Worm (Caenorhabditis elegans): ENCODE measurements around the gene glt-4.

glt-4 gene

DNA sequence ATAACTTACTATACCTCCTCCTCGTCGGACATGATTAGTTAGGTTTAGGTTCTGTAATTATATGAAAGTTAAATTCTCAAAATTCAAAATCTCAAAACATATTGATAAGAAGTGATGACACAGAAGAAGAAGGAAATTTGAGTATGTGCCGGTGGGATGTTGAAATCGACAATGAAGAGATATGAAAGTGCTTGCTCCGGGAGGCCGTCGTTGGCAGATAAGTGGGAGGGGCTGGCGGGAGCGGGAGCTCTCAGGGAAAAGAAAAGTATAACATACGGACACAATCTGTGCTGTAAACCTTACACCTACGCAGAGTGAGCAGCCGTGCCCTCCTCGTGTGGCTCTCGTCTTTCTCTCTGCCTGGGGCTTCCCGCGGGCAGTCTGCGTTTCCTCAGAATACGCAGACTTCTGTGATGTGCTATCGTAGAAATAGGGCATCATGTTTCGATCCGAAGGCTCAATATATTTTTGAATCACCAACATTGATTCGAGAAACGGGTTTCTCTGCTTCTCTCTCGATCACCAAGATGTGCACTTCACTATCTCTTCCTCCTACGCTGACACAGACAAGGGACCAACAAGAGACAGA lies 7.0 kb downstream of the glt-4 start, which contains the start of gene mup-2:
mup-2 (minus strand) TSS at position 51 of the 589 bp plus-strand sequence.
- TF ChIP-seq aha-1 (tag; optimal IDR thresholded peaks at IDR 0.05) (no peak), snu-23 (GFP tag; optimal IDR thresholded peaks at IDR 0.05) (peak; percentile 61), lin-13 (GFP tag; optimal IDR thresholded peaks at IDR 0.05) (no peak), nhr-20 (tag; optimal IDR thresholded peaks at IDR 0.05) (peak; percentile 50), nhr-71 (tag; optimal IDR thresholded peaks at IDR 0.05) (peak; percentile 89), sup-37 (GFP tag; optimal IDR thresholded peaks at IDR 0.05) (peak; percentile 9), nhr-77 (tag; optimal IDR thresholded peaks at IDR 0.05) (no peak), vab-15 (tag; optimal IDR thresholded peaks at IDR 0.05) (no peak), dsc-1 (tag; optimal IDR thresholded peaks at IDR 0.05) (peak; percentile 88), C16A3.4 (tag; optimal IDR thresholded peaks at IDR 0.05) (no peak), lir-3 (tag; optimal IDR thresholded peaks at IDR 0.05; ENCODE audit: poor library complexity) (peak; percentile 17), fkh-4 (tag; optimal IDR thresholded peaks at IDR 0.05; ENCODE audit: borderline replicate concordance) (peak; percentile 13), nhr-11 (tag; optimal IDR thresholded peaks at IDR 0.05) (no peak), mab-9 (GFP tag; IDR thresholded peaks at IDR 0.05) (no peak), unc-130 (tag; optimal IDR thresholded peaks at IDR 0.05) (peak; percentile 50), efl-1 (optimal IDR thresholded peaks at IDR 0.05) (peak in 1 of 2 experiments; percentile 21), efl-1 (GFP tag; optimal IDR thresholded peaks at IDR 0.05 in 1 of 2) (peak in 1 of 2 experiments; percentile 0), tlp-1 (tag; optimal IDR thresholded peaks at IDR 0.05) (no peak), lin-35 (GFP tag; optimal IDR thresholded peaks at IDR 0.05) (no peak), ceh-82 (tag; optimal IDR thresholded peaks at IDR 0.05) (no peak), F16B12.6 (tag; optimal IDR thresholded peaks at IDR 0.05) (no peak), hpl-2 (GFP tag; optimal IDR thresholded peaks at IDR 0.05) (no peak), ceh-88 (GFP tag; IDR thresholded peaks at IDR 0.05) (no peak), egl-27 (tag; optimal IDR thresholded peaks at IDR 0.05) (no peak), nhr-28 (tag; optimal IDR thresholded peaks at IDR 0.05) (no peak), unc-30 (tag; optimal IDR thresholded peaks at IDR 0.05) (no peak), sptf-1 (tag; optimal IDR thresholded peaks at IDR 0.05) (no peak), lin-39 (tag; optimal IDR thresholded peaks at IDR 0.05) (peak; percentile 2), zip-4 (GFP tag; optimal IDR thresholded peaks at IDR 0.05) (no peak), jun-1 (tag; optimal IDR thresholded peaks at IDR 0.05) (no peak), nhr-47 (tag; optimal IDR thresholded peaks at IDR 0.05) (peak; percentile 18), pqm-1 (tag; optimal IDR thresholded peaks at IDR 0.05) (no peak), elt-3 (tag; optimal IDR thresholded peaks at IDR 0.05) (no peak), fos-1 (tag; optimal IDR thresholded peaks at IDR 0.05) (no peak), unc-62 (GFP tag; optimal IDR thresholded peaks at IDR 0.05) (no peak), dpl-1 (GFP tag; optimal IDR thresholded peaks at IDR 0.05) (no peak), C04F5.9 (tag; optimal IDR thresholded peaks at IDR 0.05) (no peak), ztf-11 (tag; optimal IDR thresholded peaks at IDR 0.05) (no peak), lin-14 (GFP tag; optimal IDR thresholded peaks at IDR 0.05) (peak; percentile 80), ceh-63 (GFP tag; optimal IDR thresholded peaks at IDR 0.05) (no peak), alr-1 (tag; optimal IDR thresholded peaks at IDR 0.05; ENCODE audit: borderline replicate concordance) (no peak), swsn-7 (tag; optimal IDR thresholded peaks at IDR 0.05) (peak; percentile 24), lsy-2 (tag; optimal IDR thresholded peaks at IDR 0.05) (peak; percentile 22 to 60), fkh-8 (tag; optimal IDR thresholded peaks at IDR 0.05) (no peak), rnt-1 (tag; optimal IDR thresholded peaks at IDR 0.05) (peak; percentile 69), xbp-1 (tag; optimal IDR thresholded peaks at IDR 0.05) (peak; percentile 8), nhr-237 (tag; optimal IDR thresholded peaks at IDR 0.05) (no peak), nhr-84 (tag; optimal IDR thresholded peaks at IDR 0.05) (no peak), nhr-19 (GFP tag; conservative IDR thresholded peaks at IDR 0.05) (peak; percentile 62), snpc-4 (tag; optimal IDR thresholded peaks at IDR 0.05) (no peak), ces-1 (GFP tag; optimal IDR thresholded peaks at IDR 0.05) (no peak), unc-98 (GFP tag; IDR thresholded peaks at IDR 0.05) (peak; percentile 30; the same call in 1 of the 2 replicates), nhr-90 (tag; optimal IDR thresholded peaks at IDR 0.05; ENCODE audit: poor library complexity) (no peak)

Measured in whole organism, L1 larva.